In the genomic region with DNA sequence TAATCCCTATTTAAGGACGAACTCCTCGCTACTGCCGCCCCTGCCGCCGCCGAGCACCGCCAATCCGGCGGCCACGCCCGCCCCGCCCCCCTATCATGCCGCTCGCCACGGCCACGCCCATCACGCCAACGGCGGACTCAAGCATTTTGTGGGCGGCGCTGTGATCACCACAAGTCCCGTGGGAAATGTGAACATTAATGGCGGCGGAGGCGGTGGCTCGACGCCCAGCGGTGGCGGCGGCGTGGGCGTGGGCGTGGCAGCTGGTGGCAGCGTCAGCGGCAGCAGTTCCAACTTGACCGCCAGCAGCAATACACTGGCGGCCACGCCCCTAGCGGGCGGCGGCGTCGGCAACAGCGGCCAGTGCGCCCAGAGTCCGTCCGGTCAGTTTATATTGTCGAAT, we compare ENCODE assay signal across 2 fruit fly cellular contexts.
A peak's percentile ranks its signal among the peaks of the same experiment; 100 is the strongest.
TF ChIP-seq lines count a peak whose summit lies in the region.

No protein-coding gene starts in this region.

- TF ChIP-seq CTCF in whole organism, embryonic (GFP tag; optimal IDR thresholded peaks at IDR 0.05; lab: Kevin White, UChicago) = no peak

TF ChIP-seq in whole organism, embryonic, 481 proteins besides CTCF, POLR2A, EP300 and RAD21:
- TF ChIP-seq Ets65A (GFP tag; lab: Kevin White, UChicago) (peak; percentile 55), sr (GFP tag; IDR thresholded peaks at IDR 0.05; lab: Robert Waterston, UW) (0 out of 3 replicates have a peak, but pooled peaks have one; percentile 36), CG11560 (tag; IDR thresholded peaks at IDR 0.05; lab: Robert Waterston, UW) (0 out of 3 replicates have a peak, but pooled peaks have one; percentile 24), fu2 (GFP tag; optimal IDR thresholded peaks at IDR 0.05; lab: Kevin White, UChicago) (no peak)

TF ChIP-seq in whole organism, wandering third instar larva, 38 proteins besides CTCF, POLR2A, EP300 and RAD21:
- TF ChIP-seq ey (GFP tag; optimal IDR thresholded peaks at IDR 0.05; lab: Kevin White, UChicago) = no peak
- TF ChIP-seq CrebA (GFP tag; optimal IDR thresholded peaks at IDR 0.05; lab: Kevin White, UChicago; ENCODE audit: borderline replicate concordance) = no peak
- TF ChIP-seq Dfd (GFP tag; optimal IDR thresholded peaks at IDR 0.05; lab: Kevin White, UChicago) = peak; percentile 92
- no peak for TF ChIP-seq HLH106 (tag; optimal IDR thresholded peaks at IDR 0.05; lab: Kevin White, UChicago)
